Worm (Caenorhabditis elegans) whole organism, L4/young adult: ENCODE measurements around the gene clec-122.

Source experiments
- W03F9.2 ChIP-seq: fragments of 150-350 bp; optimal IDR thresholded peaks from 2 replicates; lab custom pipeline; 2014; ENCODE audit warnings: missing biosample characterization, missing genetic modification characterization
- dao-5 ChIP-seq: sonication (generic microtip); optimal IDR thresholded peaks from 2 replicates; lab custom pipeline; 2016; ENCODE audit warnings: missing genotype, missing genetic modification characterization, moderate library complexity, missing compliant biosample characterization
- him-1 ChIP-seq: sonication (generic microtip); optimal IDR thresholded peaks from 2 replicates; lab custom pipeline; 2016; ENCODE audit warnings: missing genotype, missing genetic modification reagents, missing genetic modification characterization, missing compliant biosample characterization

Gene clec-122

DNA sequence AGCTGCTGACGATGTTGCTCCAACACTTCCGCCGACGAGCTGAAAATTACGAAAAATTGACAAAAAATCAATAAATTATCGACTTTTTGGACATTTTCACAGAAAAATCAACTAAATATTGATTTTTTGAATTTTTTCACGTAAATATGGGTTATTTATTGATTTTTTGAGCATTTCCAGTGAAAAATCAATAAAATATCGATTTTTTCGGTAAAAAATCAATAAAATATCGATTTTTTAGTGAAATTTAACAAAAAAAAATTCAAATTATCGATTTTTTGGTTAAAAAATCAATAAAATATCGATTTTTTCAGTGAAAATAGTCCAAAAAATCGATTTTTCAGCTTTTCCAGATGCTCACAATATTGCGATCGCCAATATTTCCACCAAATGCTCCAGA, 35.7 kb upstream of the clec-122 start:
- TF ChIP-seq W03F9.2 (no peak), dao-5 (no peak), him-1 (tag; lab: Kevin White, UChicago) (no peak)

DNA sequence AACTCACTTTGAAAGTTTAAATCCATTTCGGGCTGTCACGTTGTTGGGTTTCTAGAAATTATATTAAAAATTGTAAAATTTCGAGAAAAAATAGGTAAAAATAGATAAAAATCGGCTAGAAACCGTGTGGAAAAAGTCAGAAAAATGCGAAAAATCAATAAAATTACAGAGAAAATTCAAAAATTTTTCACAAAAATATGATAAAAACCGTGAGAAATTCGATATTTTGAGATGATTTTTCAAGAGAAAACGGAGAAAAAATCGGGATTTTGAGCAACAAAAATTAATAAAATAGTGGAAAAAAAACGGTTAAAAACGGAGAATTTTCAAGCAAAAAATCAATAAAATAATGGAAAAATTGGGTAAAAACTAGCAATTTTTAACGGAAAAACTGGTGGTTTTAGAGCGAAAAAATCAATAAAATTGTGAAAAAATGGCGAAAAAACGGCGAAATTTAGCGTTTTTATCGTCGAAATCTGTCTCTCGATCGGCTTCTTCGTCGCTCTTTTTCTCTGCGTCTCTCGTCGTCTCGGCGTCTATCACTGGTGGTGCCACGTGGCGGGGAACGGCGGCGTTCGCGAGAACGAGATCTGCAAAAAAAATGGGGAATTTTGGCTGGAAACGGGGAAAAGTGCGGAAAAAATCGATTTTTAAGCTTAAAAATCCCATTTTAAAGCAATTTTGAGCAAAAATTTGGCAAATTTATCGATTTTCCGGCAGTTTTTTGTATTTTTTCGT, 34.7 kb upstream of the clec-122 start, which contains the start of gene Y25C1A.7:
Y25C1A.7 (minus strand) TSS at position 51 of the 738 bp plus-strand sequence.
- TF ChIP-seq him-1 (tag; lab: Kevin White, UChicago) (no peak), W03F9.2 (no peak), dao-5 (no peak)

DNA sequence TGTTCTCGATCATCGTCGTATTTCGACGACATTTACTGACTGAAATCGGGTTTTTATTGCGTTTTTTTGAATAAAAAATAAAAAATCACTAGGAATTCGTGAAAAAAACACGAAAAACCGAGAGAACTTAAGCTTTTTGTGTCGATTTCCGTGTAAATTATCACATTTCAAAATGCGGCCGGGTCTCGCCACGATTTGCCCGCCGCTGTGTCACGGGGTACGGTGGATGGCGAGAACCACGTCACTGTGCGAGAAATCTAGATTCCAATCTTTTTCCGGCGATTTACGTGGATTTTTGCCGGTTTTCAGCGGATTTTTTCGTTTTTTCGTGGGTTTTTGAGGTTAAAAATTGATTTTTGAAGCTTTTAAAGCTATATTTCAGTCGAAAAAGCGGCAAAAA, 28.9 kb upstream of the clec-122 start, which contains the start of gene Y25C1A.8:
Y25C1A.8 (minus strand) TSS at position 45 of the 400 bp plus-strand sequence.
- TF ChIP-seq dao-5 (no peak), W03F9.2 (peak; percentile 79), him-1 (tag; lab: Kevin White, UChicago) (peak; percentile 70)

DNA sequence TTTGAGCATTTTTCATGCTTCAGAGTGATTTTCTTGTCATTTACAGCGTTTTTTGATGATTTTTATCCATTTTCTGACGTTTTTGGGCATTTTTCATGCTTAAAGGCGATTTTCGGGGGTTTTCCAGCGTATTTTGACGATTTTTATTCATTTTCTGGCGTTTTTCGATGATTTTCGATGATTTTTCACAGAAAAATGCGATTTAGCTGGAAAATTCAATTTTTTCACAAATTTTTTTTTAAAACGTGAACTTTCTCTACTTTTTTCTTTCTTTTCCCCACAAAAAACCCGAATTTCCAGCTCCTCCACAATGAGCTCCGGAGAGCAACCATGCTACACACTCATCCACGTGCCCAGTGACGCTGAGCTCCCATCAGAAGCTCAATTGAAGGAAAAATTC, 27.4 kb upstream of the clec-122 start, which contains the start of gene copb-1:
copb-1 (plus strand) TSS at position 301 of the 400 bp plus-strand sequence.
- no peak for TF ChIP-seq W03F9.2
- no peak for TF ChIP-seq him-1 (tag; lab: Kevin White, UChicago)
- no peak for TF ChIP-seq dao-5

DNA sequence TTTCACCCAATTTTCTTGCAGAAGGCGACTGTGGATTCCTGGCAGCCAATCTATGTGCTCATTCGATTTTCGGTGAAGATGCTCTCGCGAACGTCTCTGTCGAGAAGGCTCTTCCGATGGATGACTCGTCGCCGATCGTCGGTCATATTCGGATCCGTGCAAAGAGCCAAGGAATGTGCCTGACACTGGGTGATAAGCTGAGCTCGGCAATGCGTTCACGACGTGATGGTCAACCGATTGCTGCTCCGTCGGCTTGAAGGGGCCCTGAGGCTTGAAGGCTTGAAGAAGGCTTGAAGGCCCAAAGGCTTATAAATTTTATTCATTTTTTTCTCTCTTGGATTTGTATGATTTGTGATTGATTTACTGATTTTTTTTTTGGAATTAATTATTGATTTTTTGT, 18.7 kb upstream of the clec-122 start:
- TF ChIP-seq him-1 (tag; lab: Kevin White, UChicago) (no peak), W03F9.2 (no peak), dao-5 (no peak)

DNA sequence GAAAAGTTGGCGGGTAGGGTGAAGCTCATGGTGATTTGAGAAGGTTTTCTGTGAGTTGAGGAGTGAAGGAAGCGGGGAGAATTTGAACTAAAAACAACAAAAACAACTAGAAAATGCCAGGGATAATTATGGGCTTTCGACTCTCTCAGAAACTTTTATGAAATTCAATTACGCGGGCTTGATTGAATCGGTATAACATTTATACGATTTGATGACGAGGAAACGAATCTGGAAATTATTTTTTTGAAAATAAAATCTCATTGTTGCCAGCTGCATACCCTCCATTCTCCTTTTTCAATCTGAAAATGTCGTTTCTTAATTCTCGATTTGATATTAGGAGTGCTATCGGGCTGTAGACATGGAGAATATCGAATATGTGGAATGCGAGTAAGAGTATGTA, 14.6 kb upstream of the clec-122 start, which contains the start of gene srg-21:
srg-21 (minus strand) TSS at position 101 of the 400 bp plus-strand sequence.
- no peak for TF ChIP-seq dao-5
- no peak for TF ChIP-seq him-1 (tag; lab: Kevin White, UChicago)
- no peak for TF ChIP-seq W03F9.2

DNA sequence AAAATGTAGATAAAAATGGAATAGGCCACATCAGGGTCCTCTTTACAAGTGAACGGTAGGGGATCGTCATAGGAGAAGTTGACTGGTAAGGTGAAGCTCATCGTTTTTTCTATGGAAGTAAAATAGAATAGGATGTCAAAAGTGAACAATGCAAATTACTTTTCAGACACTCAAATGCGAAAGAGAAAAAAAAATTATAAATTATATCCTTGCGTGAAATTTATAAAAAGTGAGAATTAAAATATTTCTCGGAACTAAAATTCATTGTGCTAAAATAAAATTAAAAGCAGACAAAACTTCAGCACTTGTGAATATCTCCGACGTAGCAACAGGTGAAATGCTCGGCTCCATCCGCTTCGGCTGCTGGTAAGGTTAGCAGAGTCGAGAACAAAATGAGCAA, 12.5 kb upstream of the clec-122 start, which contains the start of gene srg-22:
srg-22 (minus strand) TSS at position 101 of the 400 bp plus-strand sequence.
- TF ChIP-seq him-1 (tag; lab: Kevin White, UChicago) (no peak), W03F9.2 (no peak), dao-5 (no peak)

DNA sequence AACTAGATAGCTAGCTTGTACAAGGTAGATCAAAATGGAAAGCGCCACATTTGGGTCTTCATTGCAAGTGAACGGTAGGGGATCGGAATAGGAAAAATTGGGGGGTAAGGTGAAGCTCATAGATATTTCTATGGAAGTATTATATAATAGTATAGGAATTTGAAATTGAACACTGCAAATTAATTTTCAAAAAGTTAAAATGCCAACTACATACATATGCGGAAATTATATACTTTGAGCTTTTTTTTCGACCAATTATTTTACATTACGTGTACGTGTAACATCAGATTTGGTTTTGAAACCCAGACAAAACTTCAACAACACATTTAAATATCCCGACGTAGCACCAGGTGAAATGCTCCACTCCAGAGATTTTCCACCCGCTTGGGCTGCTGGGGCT, 9.8 kb upstream of the clec-122 start, which contains the start of gene srg-23:
srg-23 (minus strand) TSS at position 101 of the 400 bp plus-strand sequence.
- TF ChIP-seq him-1 (tag; lab: Kevin White, UChicago) (no peak), W03F9.2 (no peak), dao-5 (no peak)

DNA sequence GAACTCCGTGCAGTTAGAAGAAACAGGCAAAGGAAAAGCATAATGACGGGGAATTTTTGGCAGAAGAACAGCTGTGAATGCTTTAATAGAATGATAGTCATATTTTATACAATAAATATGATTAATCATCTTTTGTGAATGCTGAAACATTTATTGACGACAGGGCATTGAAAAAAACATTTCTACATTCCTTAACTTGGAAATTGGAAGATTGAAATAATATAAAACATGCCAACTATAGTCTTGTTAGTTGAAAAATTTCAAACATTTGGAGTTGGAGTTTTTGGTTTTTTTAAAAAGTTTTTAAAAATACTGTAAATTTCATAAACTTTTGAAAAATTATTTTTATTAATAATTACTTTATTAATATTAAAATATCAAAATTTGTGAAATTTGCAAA, 9.0 kb upstream of the clec-122 start, which contains the start of gene Y25C1A.14:
Y25C1A.14 (minus strand) TSS at position 101 of the 400 bp plus-strand sequence.
- TF ChIP-seq W03F9.2 (no peak), him-1 (tag; lab: Kevin White, UChicago) (no peak), dao-5 (no peak)

DNA sequence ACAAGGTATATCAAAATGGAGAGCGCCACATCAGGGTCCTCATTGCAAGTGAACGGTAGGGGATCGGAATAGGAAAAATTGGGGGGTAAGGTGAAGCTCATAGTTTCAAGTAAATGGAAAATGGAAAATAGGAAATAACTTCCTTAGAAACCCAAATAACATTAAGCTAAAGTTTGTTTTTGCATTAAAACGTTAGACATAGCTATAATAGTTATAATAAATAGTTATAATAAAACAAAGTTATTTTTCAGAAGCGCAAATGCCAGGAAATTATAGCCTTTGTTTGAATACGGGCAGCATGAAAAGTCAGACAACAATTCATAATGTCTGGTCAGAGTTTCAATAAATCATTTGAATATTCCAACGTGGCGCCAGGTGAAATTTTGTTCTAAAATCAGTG, 5.3 kb upstream of the clec-122 start, which contains the start of gene srg-24:
srg-24 (minus strand) TSS at position 101 of the 400 bp plus-strand sequence.
- TF ChIP-seq him-1 (tag; lab: Kevin White, UChicago) (no peak), dao-5 (no peak), W03F9.2 (no peak)

DNA sequence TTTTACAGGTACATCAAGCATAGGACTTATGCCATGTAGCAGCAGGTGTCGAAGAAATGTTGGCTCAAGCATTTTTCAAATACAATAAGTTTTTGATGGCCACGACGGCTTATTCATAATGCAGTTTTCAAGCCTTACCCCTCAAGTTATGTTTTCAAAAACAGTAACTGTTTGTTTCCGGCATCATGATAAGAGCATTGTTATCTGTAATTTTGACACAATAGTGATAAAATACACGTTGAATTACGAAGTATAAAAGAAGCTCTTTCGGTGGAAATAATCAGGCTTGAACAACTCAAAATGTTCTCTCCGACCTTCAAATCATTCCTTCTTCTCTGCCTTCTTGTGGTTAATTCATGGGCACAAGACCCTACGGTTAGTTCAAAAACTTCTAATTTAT, 3.8 kb upstream of the clec-122 start, which contains the start of gene clec-121:
clec-121 (plus strand) TSS at position 301 of the 400 bp plus-strand sequence.
- no peak for TF ChIP-seq him-1 (tag; lab: Kevin White, UChicago)
- no peak for TF ChIP-seq dao-5
- no peak for TF ChIP-seq W03F9.2

DNA sequence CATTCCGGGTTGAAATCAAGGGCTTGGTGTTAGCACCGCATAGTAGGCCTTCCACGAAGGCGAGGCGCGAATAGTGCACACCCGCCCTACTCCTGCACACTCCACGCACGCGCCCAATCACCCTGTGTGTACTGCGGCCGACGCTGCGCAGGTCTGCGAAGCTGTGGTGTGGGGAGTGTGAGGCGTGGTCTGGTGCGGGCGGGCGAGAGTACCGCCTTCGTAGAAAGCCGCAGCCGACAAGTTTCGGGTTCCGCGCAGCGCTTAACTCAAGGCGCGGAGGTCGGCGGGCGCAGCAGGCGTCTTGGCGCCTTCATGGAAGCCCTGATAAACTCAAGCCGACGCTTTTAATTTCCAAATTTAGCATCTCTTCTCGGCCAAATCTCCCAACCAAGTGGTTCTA, 2.2 kb downstream of the clec-122 start:
- TF ChIP-seq him-1 (tag; lab: Kevin White, UChicago) = no peak
- no peak for TF ChIP-seq W03F9.2
- TF ChIP-seq dao-5 = no peak

DNA sequence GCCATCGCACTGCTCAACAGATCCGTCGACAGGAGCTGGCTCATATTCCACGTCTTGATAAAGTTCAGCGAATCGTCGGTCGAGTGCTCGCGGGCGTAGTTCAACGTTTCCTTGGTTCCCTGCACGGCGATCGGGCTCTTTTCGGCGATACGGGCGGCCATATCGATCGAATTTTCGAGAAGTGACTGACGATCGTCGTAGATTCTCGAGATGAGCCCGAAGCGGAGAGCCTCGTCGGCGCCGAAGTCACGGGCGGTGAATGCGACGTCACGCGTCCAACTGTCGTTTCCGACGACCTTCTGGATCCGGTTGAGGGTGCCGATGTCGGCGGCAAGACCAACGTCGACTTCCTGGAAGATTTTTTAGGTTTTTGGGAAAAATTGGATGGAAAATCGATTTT, 3.7 kb downstream of the clec-122 start:
- TF ChIP-seq W03F9.2 = no peak
- TF ChIP-seq him-1 (tag; lab: Kevin White, UChicago) = no peak
- no peak for TF ChIP-seq dao-5

DNA sequence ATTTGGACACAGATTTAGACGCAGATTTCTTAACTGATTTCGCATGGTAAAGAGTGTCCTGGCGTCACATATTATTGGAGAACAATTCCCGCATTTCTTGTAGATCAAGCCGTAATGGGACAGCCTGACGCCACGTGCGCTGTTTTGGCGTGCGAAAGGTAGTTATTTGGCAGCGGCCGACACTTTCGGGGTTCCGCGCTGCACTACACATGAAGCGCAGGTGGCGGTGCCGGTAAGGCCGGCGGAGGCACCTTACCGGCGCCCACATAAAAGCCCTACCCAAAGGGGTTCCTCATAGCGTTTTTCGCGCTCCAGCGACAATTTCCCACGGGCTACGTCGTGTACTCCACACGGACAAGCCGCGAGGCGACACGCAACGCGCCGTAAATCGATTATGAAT, 4.2 kb downstream of the clec-122 start:
- TF ChIP-seq him-1 (tag; lab: Kevin White, UChicago) (no peak), W03F9.2 (no peak), dao-5 (no peak)

DNA sequence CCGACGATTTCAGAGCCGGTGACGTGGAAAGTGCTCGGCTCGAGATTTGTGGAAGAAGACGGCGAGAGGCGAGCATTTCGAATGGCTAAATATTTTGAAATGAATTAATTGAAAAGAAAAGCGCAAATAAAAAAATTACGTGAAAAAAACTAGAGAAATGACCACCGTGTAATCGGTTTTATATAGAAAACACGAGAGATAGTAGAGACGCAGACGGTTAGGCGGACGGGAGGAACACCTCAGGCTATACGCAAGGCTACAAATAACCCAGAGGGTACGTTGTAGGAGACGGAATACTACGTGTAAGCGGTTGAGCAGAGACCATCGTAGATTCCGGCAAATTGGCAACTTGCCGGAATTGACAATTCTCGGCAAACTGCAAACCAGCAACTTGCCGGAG, 5.3 kb downstream of the clec-122 start, which contains the start of gene Y25C1A.13:
Y25C1A.13 (minus strand) TSS at position 101 of the 400 bp plus-strand sequence.
- TF ChIP-seq W03F9.2 (no peak), him-1 (tag; lab: Kevin White, UChicago) (no peak), dao-5 (no peak)
